Worm (Caenorhabditis elegans): Measurements from ENCODE around the gene ZK507.1.
A peak's percentile ranks its signal among the peaks of the same experiment; 100 is the strongest.

ce11 chrIII:9052371-9052978, 48.6 kb downstream of the ZK507.1 start:
- TF ChIP-seq lin-11 (tag; optimal IDR thresholded peaks at IDR 0.05) = peak; percentile 9
- peak; percentile 58 for TF ChIP-seq pros-1 (tag; optimal IDR thresholded peaks at IDR 0.05)
- TF ChIP-seq ama-1 (optimal IDR thresholded peaks at IDR 0.05) = peak; percentile 35
- TF ChIP-seq ceh-48 (tag; optimal IDR thresholded peaks at IDR 0.05) = no peak
